Worm (Caenorhabditis elegans): ENCODE results near the gene Y69F12A.1.

Y69F12A.1 gene

DNA sequence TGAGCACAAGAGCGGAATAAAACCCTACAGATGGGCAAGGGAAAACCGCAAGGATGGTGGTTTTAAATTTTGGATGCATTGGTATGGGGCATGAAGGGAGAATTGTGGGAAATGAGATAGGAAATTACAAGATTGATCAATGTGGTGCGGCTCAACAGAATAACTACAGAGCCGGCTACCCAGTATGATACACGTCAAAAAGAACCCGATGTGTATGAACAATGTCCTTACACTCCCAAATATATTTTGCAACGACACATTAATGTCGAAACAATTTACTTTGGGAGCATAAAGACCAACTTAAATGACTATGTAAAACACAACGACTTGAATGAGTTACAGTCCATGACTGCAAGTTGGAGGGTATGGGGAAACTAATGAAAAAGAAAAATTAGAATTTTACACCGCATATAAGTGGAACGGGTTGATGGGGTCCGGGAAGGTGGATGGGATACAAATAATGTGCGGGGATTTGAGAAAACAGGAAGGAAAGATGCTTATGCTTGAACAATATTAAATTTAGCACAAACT is 38.9 kb downstream of the Y69F12A.1 start:
- TF ChIP-seq tbx-37 (GFP tag; conservative IDR thresholded peaks at IDR 0.05) (no peak), scrt-1 (GFP tag; IDR thresholded peaks at IDR 0.05) (no peak), sea-1 (GFP tag; conservative IDR thresholded peaks at IDR 0.05) (no peak), F13C5.2 (tag; optimal IDR thresholded peaks at IDR 0.05) (no peak), hnd-1 (tag; optimal IDR thresholded peaks at IDR 0.05) (no peak), tra-4 (tag; optimal IDR thresholded peaks at IDR 0.05) (no peak), flt-1 (GFP tag; IDR thresholded peaks at IDR 0.05) (no peak), B0310.2 (tag; optimal IDR thresholded peaks at IDR 0.05) (no peak), aly-1 (tag; optimal IDR thresholded peaks at IDR 0.05) (no peak)

DNA sequence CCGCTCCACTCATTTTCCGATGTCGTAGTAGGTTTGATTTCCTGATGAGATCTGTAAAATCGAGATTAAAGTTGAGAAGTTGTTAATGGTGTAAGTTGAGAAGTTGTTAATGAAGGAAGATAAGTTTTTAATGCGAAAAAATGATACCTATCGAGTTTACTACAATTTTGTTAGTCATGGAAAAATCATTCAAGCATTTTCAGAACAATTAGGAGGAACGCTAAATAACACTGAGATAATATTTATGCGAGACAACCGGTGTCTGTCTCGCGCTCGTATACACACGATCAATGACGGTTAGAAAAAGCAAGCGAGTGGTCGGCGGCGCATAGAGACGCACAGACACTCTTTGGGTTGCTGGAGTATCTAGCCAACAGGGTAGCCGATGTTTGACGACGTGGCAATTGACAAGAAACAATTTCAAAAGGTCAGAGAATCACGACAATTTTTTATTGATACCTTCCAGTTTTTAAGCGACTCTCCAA is 41.1 kb downstream of the Y69F12A.1 start, which contains the start of gene cgh-1:
Gene cgh-1 (minus strand): TSS at position 51 of the 485 bp plus-strand sequence.
- TF ChIP-seq tbx-37 (GFP tag; conservative IDR thresholded peaks at IDR 0.05), result no peak

DNA sequence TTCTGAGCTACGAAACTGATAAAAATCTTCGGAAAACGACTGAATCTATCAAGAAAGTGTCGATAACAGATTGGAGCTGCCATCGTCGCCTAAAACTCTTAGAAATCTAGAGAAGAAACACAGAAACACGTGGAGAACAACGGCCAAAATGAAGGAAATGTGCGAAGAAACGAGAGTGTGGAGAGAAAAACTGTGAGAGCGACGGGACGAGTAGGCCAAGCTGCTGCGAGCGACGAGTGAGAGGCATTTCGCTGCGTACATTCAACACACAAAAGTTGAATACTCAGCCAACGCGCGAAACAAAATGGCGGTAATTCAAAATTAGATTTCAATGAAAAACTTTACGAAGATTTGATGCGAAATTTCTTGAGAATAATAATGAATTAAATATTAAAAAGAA is 41.6 kb downstream of the Y69F12A.1 start:
- peak; percentile 75 for TF ChIP-seq F13C5.2 (tag; optimal IDR thresholded peaks at IDR 0.05)
- no peak for TF ChIP-seq tra-4 (tag; optimal IDR thresholded peaks at IDR 0.05)
- TF ChIP-seq B0310.2 (tag; optimal IDR thresholded peaks at IDR 0.05), result no peak
- peak; percentile 62 for TF ChIP-seq hmg-4 (GFP tag; optimal IDR thresholded peaks at IDR 0.05)
- 0 out of 2 replicates have a peak, but pooled peaks have one; percentile 35 for TF ChIP-seq pes-1 (GFP tag; IDR thresholded peaks at IDR 0.05)
- no peak for TF ChIP-seq flt-1 (GFP tag; IDR thresholded peaks at IDR 0.05)

DNA sequence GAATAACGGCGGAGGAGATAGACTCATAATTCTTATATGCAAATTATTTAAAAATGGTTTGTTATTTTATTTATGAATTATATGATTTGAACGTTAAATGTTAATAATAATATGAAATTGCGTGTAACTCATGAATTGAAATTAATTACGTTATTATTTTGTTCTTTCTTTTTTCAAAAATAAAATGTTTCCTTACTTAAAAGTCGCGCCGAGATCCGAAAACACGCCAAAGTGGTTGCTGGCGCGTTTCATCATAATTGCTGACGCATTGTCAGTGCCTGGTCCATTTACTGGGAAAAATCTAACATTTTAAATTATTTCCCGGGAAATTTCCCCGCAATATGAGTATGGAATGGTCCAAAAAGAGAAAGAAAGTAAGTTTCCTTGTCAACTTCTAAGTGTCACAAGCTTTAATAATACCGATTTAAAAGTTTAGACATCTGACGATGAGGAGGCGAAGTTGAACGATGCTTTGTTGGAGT is 42.7 kb downstream of the Y69F12A.1 start, which contains the start of the genes C07H6.9 and sap-140:
Gene C07H6.9 (minus strand): TSS at position 51 of the 482 bp plus-strand sequence.
Gene sap-140 (plus strand): TSS at position 318 of the 482 bp plus-strand sequence.
- peak; percentile 51 for TF ChIP-seq F13C5.2 (tag; optimal IDR thresholded peaks at IDR 0.05)
- no peak for TF ChIP-seq aly-1 (tag; optimal IDR thresholded peaks at IDR 0.05)
- TF ChIP-seq hmg-4 (GFP tag; optimal IDR thresholded peaks at IDR 0.05), result no peak
- no peak for TF ChIP-seq ceh-36 (tag; optimal IDR thresholded peaks at IDR 0.05)
- TF ChIP-seq B0310.2 (tag; optimal IDR thresholded peaks at IDR 0.05), result no peak
- no peak for TF ChIP-seq tra-4 (tag; optimal IDR thresholded peaks at IDR 0.05)
- TF ChIP-seq ceh-13 (GFP tag; optimal IDR thresholded peaks at IDR 0.05), result no peak
- TF ChIP-seq ama-1 (optimal IDR thresholded peaks at IDR 0.05), result no peak
- TF ChIP-seq flt-1 (GFP tag; IDR thresholded peaks at IDR 0.05), result no peak

DNA sequence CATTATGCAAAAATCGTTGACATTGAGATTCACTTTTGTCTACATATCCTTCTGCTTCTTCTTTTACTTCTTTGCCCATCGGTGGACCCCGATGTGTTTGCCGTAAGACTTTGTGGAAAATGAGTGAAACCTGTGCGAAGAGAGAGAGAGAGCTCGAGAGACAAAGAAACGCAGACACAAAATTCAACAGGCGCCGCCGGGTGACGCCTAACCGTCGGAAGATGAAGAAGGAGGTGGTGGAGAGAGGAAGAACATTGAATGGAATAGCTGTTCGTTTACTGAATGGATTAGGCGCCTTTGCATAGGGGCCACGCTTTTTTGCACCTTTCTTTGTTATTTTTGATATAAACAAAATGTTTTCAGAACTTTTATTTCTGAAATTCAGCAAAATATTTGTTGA is 50.2 kb downstream of the Y69F12A.1 start:
- TF ChIP-seq tbx-37 (GFP tag; conservative IDR thresholded peaks at IDR 0.05) (no peak), flt-1 (GFP tag; IDR thresholded peaks at IDR 0.05) (no peak), ceh-36 (tag; optimal IDR thresholded peaks at IDR 0.05) (no peak), B0310.2 (tag; optimal IDR thresholded peaks at IDR 0.05) (no peak), ama-1 (optimal IDR thresholded peaks at IDR 0.05) (no peak), aly-1 (tag; optimal IDR thresholded peaks at IDR 0.05) (no peak), hnd-1 (tag; optimal IDR thresholded peaks at IDR 0.05) (no peak), scrt-1 (GFP tag; IDR thresholded peaks at IDR 0.05) (no peak), ets-7 (tag; optimal IDR thresholded peaks at IDR 0.05) (no peak), tbx-11 (GFP tag; IDR thresholded peaks at IDR 0.05) (no peak), ceh-13 (GFP tag; optimal IDR thresholded peaks at IDR 0.05) (no peak), hmg-4 (GFP tag; optimal IDR thresholded peaks at IDR 0.05) (no peak), pes-1 (GFP tag; IDR thresholded peaks at IDR 0.05) (no peak), F13C5.2 (tag; optimal IDR thresholded peaks at IDR 0.05) (no peak), tra-4 (tag; optimal IDR thresholded peaks at IDR 0.05) (no peak), sea-1 (GFP tag; conservative IDR thresholded peaks at IDR 0.05) (no peak), hmbx-1 (tag; optimal IDR thresholded peaks at IDR 0.05) (no peak)

Data from whole organism, early embryonic.